Worm (Caenorhabditis elegans): ENCODE data around the gene srv-5.

srv-5 gene

DNA sequence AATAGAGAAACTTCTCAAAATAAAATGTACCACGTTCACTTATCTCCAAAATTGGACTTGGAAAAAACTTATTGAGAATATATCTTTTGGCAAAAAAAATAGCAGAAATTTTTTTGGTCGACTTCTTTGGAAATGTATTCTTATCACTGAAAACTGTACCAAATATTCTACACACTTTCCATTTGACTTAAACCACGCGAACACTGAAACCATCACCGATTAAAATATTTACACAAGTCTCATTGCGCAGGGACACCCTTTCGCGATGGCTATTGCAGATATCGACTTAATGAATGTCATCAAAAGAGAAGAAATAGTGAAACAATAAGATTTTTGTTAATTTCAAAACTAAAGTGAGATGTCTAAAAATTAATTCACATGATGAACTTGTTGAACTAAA is 43.7 kb upstream of the srv-5 start (continued):
- TF ChIP-seq madf-9 (GFP tag; conservative IDR thresholded peaks at IDR 0.05) (peak; percentile 50; the same call in 1 of the 2 replicates), zfp-3 (GFP tag; conservative IDR thresholded peaks at IDR 0.05) (0 out of 2 replicates have a peak, but pooled peaks have one; percentile 22), arid-1 (GFP tag; conservative IDR thresholded peaks at IDR 0.05) (0 out of 2 replicates have a peak, but pooled peaks have one; percentile 20), ceh-44 (GFP tag; IDR thresholded peaks at IDR 0.05) (no peak), pha-4 (GFP tag; IDR thresholded peaks at IDR 0.05) (peak; percentile 64; the same call in 1 of the 2 replicates), pha-4 (tag; optimal IDR thresholded peaks at IDR 0.05) (no peak), mdt-29 (GFP tag; IDR thresholded peaks at IDR 0.05) (no peak), unc-130 (GFP tag; optimal IDR thresholded peaks at IDR 0.05) (no peak), unc-62 (GFP tag; optimal IDR thresholded peaks at IDR 0.05 in 1 of 2) (no peak), unc-62 (tag; optimal IDR thresholded peaks at IDR 0.05) (no peak), hmg-1.1 (GFP tag; IDR thresholded peaks at IDR 0.05) (peak; percentile 76), Y5F2A.4 (GFP tag; optimal IDR thresholded peaks at IDR 0.05) (no peak), vab-7 (GFP tag; IDR thresholded peaks at IDR 0.05) (no peak; the same call in 1 of the 2 replicates), hlh-30 (tag; optimal IDR thresholded peaks at IDR 0.05; ENCODE audit: insufficient read depth) (peak; percentile 43), F49E8.2 (tag; optimal IDR thresholded peaks at IDR 0.05; ENCODE audit: borderline replicate concordance) (no peak), mes-2 (tag; optimal IDR thresholded peaks at IDR 0.05; ENCODE audit: poor library complexity, severe bottlenecking) (peak; percentile 88), lir-3 (tag; optimal IDR thresholded peaks at IDR 0.05) (no peak), nhr-25 (tag; optimal IDR thresholded peaks at IDR 0.05; ENCODE audit: borderline replicate concordance, insufficient read depth) (no peak), dmd-6 (GFP tag; IDR thresholded peaks at IDR 0.05) (peak; percentile 70), F44E2.7 (GFP tag; IDR thresholded peaks at IDR 0.05) (no peak), F37D6.2 (tag; optimal IDR thresholded peaks at IDR 0.05) (no peak)

ce11 chrX:4209131-4209530 is 43.0 kb upstream of the srv-5 start:
- TF ChIP-seq egl-43 (GFP tag; IDR thresholded peaks at IDR 0.05) (peak; percentile 100), hmg-1.1 (GFP tag; IDR thresholded peaks at IDR 0.05) (peak; percentile 100), nhr-48 (tag; optimal IDR thresholded peaks at IDR 0.05) (peak; percentile 97), lsy-2 (tag; optimal IDR thresholded peaks at IDR 0.05) (peak; percentile 97), ceh-44 (GFP tag; IDR thresholded peaks at IDR 0.05) (peak; percentile 89), aly-2 (tag; optimal IDR thresholded peaks at IDR 0.05) (no peak), cey-2 (tag; optimal IDR thresholded peaks at IDR 0.05; ENCODE audit: borderline replicate concordance, insufficient read depth) (peak; percentile 86), fos-1 (tag; optimal IDR thresholded peaks at IDR 0.05) (peak; percentile 99), dmd-8 (GFP tag; IDR thresholded peaks at IDR 0.05) (peak; percentile 88), ztf-7 (tag; optimal IDR thresholded peaks at IDR 0.05) (peak; percentile 91), zag-1 (tag; optimal IDR thresholded peaks at IDR 0.05) (peak; percentile 98), pha-4 (GFP tag; IDR thresholded peaks at IDR 0.05) (peak; percentile 98), pha-4 (tag; optimal IDR thresholded peaks at IDR 0.05) (peak; percentile 80), lin-38 (GFP tag; IDR thresholded peaks at IDR 0.05) (peak; percentile 90), dve-1 (tag; optimal IDR thresholded peaks at IDR 0.05; ENCODE audit: insufficient read depth) (peak; percentile 100), nhr-77 (tag; optimal IDR thresholded peaks at IDR 0.05) (peak; percentile 99), zfp-2 (tag; optimal IDR thresholded peaks at IDR 0.05) (peak; percentile 89), lim-7 (GFP tag; IDR thresholded peaks at IDR 0.05) (peak; percentile 79), aha-1 (tag) (peak; percentile 100), lin-29 (GFP tag; IDR thresholded peaks at IDR 0.05) (peak; percentile 99), Y105C5A.15 (GFP tag; IDR thresholded peaks at IDR 0.05) (peak; percentile 94), ceh-62 (tag; optimal IDR thresholded peaks at IDR 0.05) (no peak), Y48G9A.11 (GFP tag; IDR thresholded peaks at IDR 0.05) (0 out of 2 replicates have a peak, but pooled peaks have one; percentile 15), attf-4 (tag; optimal IDR thresholded peaks at IDR 0.05) (no peak), madf-5 (GFP tag; IDR thresholded peaks at IDR 0.05) (peak in 1 of 2 experiments; percentile 98; a peak in 2 of 4 replicates), hlh-30 (tag; optimal IDR thresholded peaks at IDR 0.05; ENCODE audit: insufficient read depth) (peak; percentile 96), lir-3 (tag; optimal IDR thresholded peaks at IDR 0.05) (peak; percentile 93), daf-12 (tag; optimal IDR thresholded peaks at IDR 0.05) (no peak), nhr-11 (tag; optimal IDR thresholded peaks at IDR 0.05) (peak; percentile 98), set-16 (GFP tag; IDR thresholded peaks at IDR 0.05) (peak; percentile 61), jun-1 (tag; optimal IDR thresholded peaks at IDR 0.05) (peak; percentile 99), nhr-111 (GFP tag; optimal IDR thresholded peaks at IDR 0.05) (peak; percentile 81), fkh-10 (GFP tag; optimal IDR thresholded peaks at IDR 0.05) (peak; percentile 98), dpl-1 (GFP tag; optimal IDR thresholded peaks at IDR 0.05) (peak; percentile 77)

Data from whole organism, L4 larva.